Worm (Caenorhabditis elegans): ENCODE measurements around the gene art-1.

DNA sequence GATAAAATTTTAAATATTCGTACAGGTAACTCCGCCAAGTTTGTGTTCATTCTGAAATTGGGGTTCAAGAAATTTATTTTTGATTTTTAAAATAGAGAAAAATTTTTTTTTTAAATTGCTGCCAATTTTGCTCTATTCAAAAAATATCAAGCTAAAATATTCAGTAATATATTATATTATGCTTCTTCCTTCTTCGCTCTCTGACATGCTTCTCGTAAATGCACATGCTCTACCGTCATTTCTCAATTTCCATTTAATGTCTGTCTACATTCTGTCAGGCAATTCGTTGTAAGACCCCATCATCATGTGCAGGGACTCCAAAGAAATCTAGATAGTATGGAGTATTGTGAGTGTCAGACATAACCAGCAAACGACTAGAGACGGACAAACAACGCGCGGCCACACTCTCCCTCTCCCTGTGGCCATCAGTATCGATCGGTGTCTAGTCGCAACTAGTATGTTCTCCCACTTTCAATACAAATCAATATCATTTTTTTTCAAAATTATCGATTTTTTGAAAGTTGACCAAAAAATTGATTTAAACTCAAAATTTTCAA is 20.7 kb downstream of the art-1 start, which contains the start of the genes malt-1 and ceh-38:
- TF ChIP-seq fkh-6 (tag; optimal IDR thresholded peaks at IDR 0.05) (no peak), sox-2 (GFP tag; IDR thresholded peaks at IDR 0.05) (no peak), nfya-1 (tag; optimal IDR thresholded peaks at IDR 0.05) (peak; percentile 93), C38D4.7 (GFP tag; optimal IDR thresholded peaks at IDR 0.05) (no peak), K09A11.1 (tag; optimal IDR thresholded peaks at IDR 0.05; ENCODE audit: insufficient read depth) (no peak), dve-1 (tag; optimal IDR thresholded peaks at IDR 0.05) (peak; percentile 68), ztf-16 (tag; optimal IDR thresholded peaks at IDR 0.05) (no peak), T23F11.4 (GFP tag; optimal IDR thresholded peaks at IDR 0.05) (no peak), C08G9.2 (tag; optimal IDR thresholded peaks at IDR 0.05) (no peak), pag-3 (tag; optimal IDR thresholded peaks at IDR 0.05; ENCODE audit: borderline replicate concordance) (no peak), ceh-24 (tag; optimal IDR thresholded peaks at IDR 0.05) (no peak), pha-4 (tag; optimal IDR thresholded peaks at IDR 0.05) (no peak)
